Worm (Caenorhabditis elegans) whole organism, early embryonic: ENCODE measurements around the gene srd-69.

ENCODE experiments used
- ets-7 ChIP-seq: sonication (generic microtip); optimal IDR thresholded peaks from 2 replicates; lab custom pipeline; 2016; ENCODE audit warnings: missing genotype, missing genetic modification characterization, missing compliant biosample characterization
- hnd-1 ChIP-seq: sonication (generic microtip); optimal IDR thresholded peaks from 2 replicates; lab custom pipeline; 2016; ENCODE audit warnings: missing genetic modification characterization, missing compliant biosample characterization

DNA sequence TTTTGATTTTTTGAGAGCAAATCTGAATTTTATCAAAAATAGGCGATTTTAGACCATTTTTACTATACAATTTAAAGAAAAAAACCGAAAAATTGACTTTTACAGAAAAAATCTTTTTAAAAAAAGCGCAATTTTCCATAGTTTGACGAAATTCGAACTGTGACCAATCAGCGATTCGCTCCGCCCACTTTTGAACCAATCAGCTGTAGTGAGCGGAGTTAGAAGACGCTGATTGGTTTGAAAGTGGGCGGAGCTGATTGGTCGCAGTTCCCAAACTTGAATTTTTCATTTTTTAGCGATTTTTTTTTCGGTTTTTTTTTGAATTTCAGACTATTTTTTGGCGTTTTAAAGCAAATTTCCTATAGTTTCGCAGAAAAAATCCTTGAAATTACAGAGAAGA, 38.0 kb upstream of the srd-69 start:
- TF ChIP-seq ets-7 (tag; lab: Kevin White, UChicago) (no peak), hnd-1 (tag; lab: Kevin White, UChicago) (no peak)
